Fruit fly (Drosophila melanogaster): ENCODE results near the gene CG6230.

Gene CG6230

dm6 chr2L:11065932-11066823, 53.9 kb downstream of the CG6230 start:
- TF ChIP-seq noc (tag; optimal IDR thresholded peaks at IDR 0.05) = peak; percentile 73
